Worm (Caenorhabditis elegans) whole organism, L1 larva: ENCODE results near the gene M163.1.

Experiments used
- C16A3.4 ChIP-seq: fragments of 150-350 bp; optimal IDR thresholded peaks from 2 replicates; lab custom pipeline; 2014; ENCODE audit warnings: missing biosample characterization, missing genetic modification characterization
- C34B4.2 ChIP-seq: sonication (generic microtip); optimal IDR thresholded peaks from 2 replicates; lab custom pipeline; 2017; ENCODE audit warnings: mild to moderate bottlenecking, missing genetic modification characterization, missing compliant biosample characterization
- aly-2 ChIP-seq: fragments of 150-350 bp; optimal IDR thresholded peaks from 2 replicates; lab custom pipeline; 2014; ENCODE audit warnings: missing biosample characterization, missing genetic modification characterization
- blmp-1 ChIP-seq: fragments of 150-350 bp; optimal IDR thresholded peaks from 2 replicates; lab custom pipeline; 2014; ENCODE audit warnings: missing biosample characterization, missing genetic modification characterization
- ceh-63 ChIP-seq: fragments of 200-800 bp; sonication (Bioruptor generic); optimal IDR thresholded peaks from 2 replicates; lab custom pipeline; 2018; ENCODE audit warnings: mild to moderate bottlenecking, missing genetic modification characterization, missing compliant biosample characterization
- ceh-8 ChIP-seq: fragments of 200-800 bp; sonication (Bioruptor generic); optimal IDR thresholded peaks from 2 replicates; lab custom pipeline; 2018; ENCODE audit warnings: mild to moderate bottlenecking, missing genetic modification characterization, moderate library complexity, missing compliant biosample characterization
- ceh-82 ChIP-seq, 3 experiments: fragments of 150-350 bp in 1 of 3; sonication (generic microtip) in 2 of 3; optimal IDR thresholded peaks; 2 replicates each; lab custom pipeline; 2014 to 2017; ENCODE audit warnings: missing biosample characterization in 3 of 3, missing genetic modification characterization in 3 of 3
- dpl-1 ChIP-seq, 3 experiments: fragments of 150-350 bp in 2 of 3; sonication (generic microtip) in 1 of 3; optimal IDR thresholded peaks; 2 replicates each; lab custom pipeline; 2014 to 2017; ENCODE audit warnings: missing biosample characterization in 3 of 3, missing genetic modification characterization in 3 of 3, missing genetic modification reagents in 3 of 3
- efl-3 ChIP-seq: fragments of 200-800 bp; sonication (Bioruptor generic); optimal IDR thresholded peaks from 2 replicates; lab custom pipeline; 2018; ENCODE audit warnings: mild to moderate bottlenecking, missing genetic modification characterization, missing compliant biosample characterization
- elt-2 ChIP-seq: sonication (generic microtip); optimal IDR thresholded peaks from 2 replicates; lab custom pipeline; 2016; ENCODE audit warnings: missing genetic modification characterization, mild to moderate bottlenecking, inconsistent platforms, missing compliant biosample characterization, missing genetic modification reagents
- ets-5 ChIP-seq: fragments of 200-800 bp; sonication (Bioruptor generic); IDR thresholded peaks from 2 replicates; pipeline ENCODE4 v1.3.6; 2022; ENCODE audit warnings: missing genetic modification characterization, missing compliant biosample characterization
- fkh-4 ChIP-seq: sonication (generic microtip); optimal IDR thresholded peaks from 2 replicates; lab custom pipeline; 2016; ENCODE audit warnings: missing compliant biosample characterization, missing genetic modification characterization, borderline replicate concordance
- fos-1 ChIP-seq: fragments of 150-350 bp; optimal IDR thresholded peaks from 2 replicates; lab custom pipeline; 2014; ENCODE audit warnings: missing biosample characterization, missing genetic modification characterization
- hlh-4 ChIP-seq: sonication (generic microtip); optimal IDR thresholded peaks from 2 replicates; lab custom pipeline; 2016; ENCODE audit warnings: mild to moderate bottlenecking, missing genetic modification characterization, missing compliant biosample characterization
- hpl-2 ChIP-seq: fragments of 150-350 bp; optimal IDR thresholded peaks from 2 replicates; lab custom pipeline; 2014; ENCODE audit warnings: missing biosample characterization, missing genetic modification reagents, missing genetic modification characterization
- irx-1 ChIP-seq: sonication (generic microtip); optimal IDR thresholded peaks from 2 replicates; lab custom pipeline; 2016; ENCODE audit warnings: missing genetic modification characterization, missing compliant biosample characterization
- isw-1 ChIP-seq: fragments of 200-800 bp; sonication (Bioruptor generic); IDR thresholded peaks from 2 replicates; pipeline ENCODE4 v1.3.6; 2022; ENCODE audit warnings: missing genetic modification characterization, missing compliant biosample characterization
- jun-1 ChIP-seq: fragments of 150-350 bp; optimal IDR thresholded peaks from 2 replicates; lab custom pipeline; 2014; ENCODE audit warnings: missing biosample characterization, missing genetic modification reagents, missing genetic modification characterization
- lin-14 ChIP-seq: fragments of 200-800 bp; sonication (Bioruptor generic); optimal IDR thresholded peaks from 2 replicates; lab custom pipeline; 2018; ENCODE audit warnings: mild to moderate bottlenecking, missing genetic modification characterization, moderate library complexity, missing compliant biosample characterization
- lin-39 ChIP-seq: fragments of 150-350 bp; optimal IDR thresholded peaks from 2 replicates; lab custom pipeline; 2014; ENCODE audit warnings: missing biosample characterization, missing genetic modification reagents, missing genetic modification characterization
- lir-3 ChIP-seq: sonication (generic microtip); optimal IDR thresholded peaks from 2 replicates; lab custom pipeline; 2016; ENCODE audit warnings: mild to moderate bottlenecking, missing genetic modification characterization, moderate library complexity, missing compliant biosample characterization; ENCODE audit not compliant: poor library complexity
- lsy-2 ChIP-seq, 2 experiments: fragments of 150-350 bp; optimal IDR thresholded peaks; 2 replicates each; lab custom pipeline; 2014; ENCODE audit warnings: missing biosample characterization in 2 of 2, missing genetic modification characterization in 2 of 2
- mdl-1 ChIP-seq, 2 experiments: fragments of 150-350 bp; optimal IDR thresholded peaks; 2 replicates each; lab custom pipeline; 2014 to 2017; ENCODE audit warnings: missing biosample characterization in 2 of 2, missing genetic modification characterization in 2 of 2, inconsistent platforms in 1 of 2
- mep-1 ChIP-seq: fragments of 150-350 bp; optimal IDR thresholded peaks from 2 replicates; lab custom pipeline; 2014; ENCODE audit warnings: missing biosample characterization, missing genetic modification characterization
- nhr-11 ChIP-seq: fragments of 150-350 bp; optimal IDR thresholded peaks from 2 replicates; lab custom pipeline; 2014; ENCODE audit warnings: missing biosample characterization, missing genetic modification characterization
- nhr-237 ChIP-seq: fragments of 150-350 bp; optimal IDR thresholded peaks from 2 replicates; lab custom pipeline; 2014; ENCODE audit warnings: missing biosample characterization, missing genetic modification characterization
- nhr-28 ChIP-seq: fragments of 150-350 bp; optimal IDR thresholded peaks from 2 replicates; lab custom pipeline; 2014; ENCODE audit warnings: missing biosample characterization, missing genetic modification characterization
- nhr-71 ChIP-seq: sonication (generic microtip); optimal IDR thresholded peaks from 2 replicates; lab custom pipeline; 2016; ENCODE audit warnings: mild to moderate bottlenecking, missing genetic modification characterization, moderate library complexity, missing compliant biosample characterization
- nhr-76 ChIP-seq: sonication (generic microtip); optimal IDR thresholded peaks from 2 replicates; lab custom pipeline; 2017; ENCODE audit warnings: missing biosample characterization, missing genetic modification characterization
- nhr-84 ChIP-seq: sonication (generic microtip); optimal IDR thresholded peaks from 2 replicates; lab custom pipeline; 2017; ENCODE audit warnings: missing biosample characterization, missing genetic modification characterization
- nhr-85 ChIP-seq: sonication (generic microtip); peaks from one replicate; lab custom pipeline; 2016; ENCODE audit warnings: missing genetic modification characterization, inconsistent platforms, missing compliant biosample characterization
- pax-3 ChIP-seq: fragments of 200-800 bp; sonication (Bioruptor generic); optimal IDR thresholded peaks from 2 replicates; lab custom pipeline; 2018; ENCODE audit warnings: mild to moderate bottlenecking, missing genetic modification characterization, moderate library complexity, missing compliant biosample characterization
- pqm-1 ChIP-seq: sonication (generic microtip); optimal IDR thresholded peaks from 3 replicates; lab custom pipeline; 2017; ENCODE audit warnings: missing biosample characterization, missing genetic modification characterization
- snpc-4 ChIP-seq: fragments of 150-350 bp; optimal IDR thresholded peaks from 2 replicates; lab custom pipeline; 2014; ENCODE audit warnings: missing biosample characterization, missing genetic modification characterization
- snu-23 ChIP-seq: sonication (generic microtip); optimal IDR thresholded peaks from 2 replicates; lab custom pipeline; 2016; ENCODE audit warnings: missing genetic modification characterization, missing compliant biosample characterization
- sup-37 ChIP-seq: fragments of 200-800 bp; sonication (Bioruptor generic); optimal IDR thresholded peaks from 2 replicates; lab custom pipeline; 2018; ENCODE audit warnings: mild to moderate bottlenecking, missing genetic modification characterization, missing compliant biosample characterization
- swsn-7 ChIP-seq: sonication (generic microtip); optimal IDR thresholded peaks from 2 replicates; lab custom pipeline; 2016; ENCODE audit warnings: missing genetic modification characterization, missing compliant biosample characterization
- tbx-2 ChIP-seq: sonication (generic microtip); optimal IDR thresholded peaks from 2 replicates; lab custom pipeline; 2016; ENCODE audit warnings: missing genetic modification characterization, missing compliant biosample characterization
- vab-15 ChIP-seq: sonication (generic microtip); optimal IDR thresholded peaks from 2 replicates; lab custom pipeline; 2017; ENCODE audit warnings: missing genotype, mild to moderate bottlenecking, missing genetic modification characterization, missing compliant biosample characterization
- xbp-1 ChIP-seq: sonication (generic microtip); optimal IDR thresholded peaks from 2 replicates; lab custom pipeline; 2016; ENCODE audit warnings: missing genetic modification characterization, missing compliant biosample characterization
- zag-1 ChIP-seq: fragments of 150-350 bp; optimal IDR thresholded peaks from 2 replicates; lab custom pipeline; 2014; ENCODE audit warnings: missing biosample characterization, missing genetic modification characterization
- ztf-11 ChIP-seq, 2 experiments: sonication (generic microtip); optimal IDR thresholded peaks; 2 replicates each; lab custom pipeline; 2016 to 2017; ENCODE audit warnings: missing genetic modification characterization in 2 of 2, missing biosample characterization in 1 of 2, missing compliant biosample characterization in 1 of 2
- ztf-4 ChIP-seq: fragments of 150-350 bp; optimal IDR thresholded peaks from 2 replicates; lab custom pipeline; 2014; ENCODE audit warnings: missing biosample characterization, missing genetic modification characterization

M163.1 gene

DNA sequence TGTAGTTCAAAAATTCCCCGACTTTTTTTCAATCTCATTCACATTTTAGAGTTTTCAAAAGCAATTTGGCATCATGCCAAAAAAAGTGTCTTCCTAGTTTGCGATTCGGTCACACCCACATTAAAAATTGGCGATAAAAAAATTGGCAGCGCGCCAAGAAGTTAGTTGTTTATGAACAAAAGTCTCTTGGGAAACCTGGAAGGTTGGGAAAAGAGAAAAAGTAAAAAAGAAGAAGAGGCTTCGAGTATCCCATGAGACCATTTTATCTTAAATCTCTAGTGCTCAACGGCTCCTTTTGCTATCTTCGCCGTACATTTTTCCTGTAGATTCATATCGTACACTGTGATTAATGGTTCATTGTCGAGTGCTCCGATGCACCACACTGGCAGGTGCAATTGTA is 15.8 kb downstream of the M163.1 start:
- no peak for TF ChIP-seq jun-1
- no peak for TF ChIP-seq ztf-4 (tag; lab: Kevin White, UChicago)
- no peak for TF ChIP-seq ets-5 (GFP tag; lab: Robert Waterston, UW)
- TF ChIP-seq ceh-63 (GFP tag; lab: Kevin White, UChicago): no peak
- TF ChIP-seq xbp-1 (tag; lab: Kevin White, UChicago): no peak
- TF ChIP-seq nhr-71 (tag; lab: Kevin White, UChicago): no peak
- TF ChIP-seq hlh-4 (tag; lab: Kevin White, UChicago): no peak
- no peak for TF ChIP-seq dpl-1 (GFP tag; optimal IDR thresholded peaks at IDR 0.05; lab: Kevin White, UChicago)

DNA sequence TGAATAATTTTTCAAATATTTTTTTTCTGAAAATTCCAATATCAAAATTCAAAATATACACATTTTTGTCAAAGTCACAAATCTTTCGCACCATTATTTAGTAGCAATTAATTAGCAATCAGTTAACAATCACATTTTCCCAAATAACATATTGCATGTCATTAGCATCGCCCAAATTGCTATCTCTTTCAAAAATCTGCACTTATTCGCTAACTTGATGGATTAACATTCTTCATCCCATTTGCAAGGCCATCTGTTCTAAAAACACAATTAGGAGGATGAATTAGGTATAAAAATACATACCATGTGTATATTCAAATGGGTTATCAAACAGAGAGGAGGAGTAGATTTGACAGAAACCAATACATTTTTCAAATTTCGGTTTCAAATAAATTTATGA is 16.3 kb downstream of the M163.1 start:
- TF ChIP-seq pqm-1: no peak
- TF ChIP-seq lin-39 (tag; lab: Kevin White, UChicago): peak; percentile 61
- peak; percentile 31 for TF ChIP-seq nhr-71 (tag; lab: Kevin White, UChicago)
- TF ChIP-seq isw-1 (GFP tag; lab: Robert Waterston, UW): no peak
- peak; percentile 30 for TF ChIP-seq mep-1 (tag; lab: Kevin White, UChicago)
- TF ChIP-seq nhr-76: no peak
- peak; percentile 46 for TF ChIP-seq efl-3 (GFP tag; lab: Kevin White, UChicago)
- no peak for TF ChIP-seq nhr-237 (tag; lab: Kevin White, UChicago)
- peak; percentile 34 for TF ChIP-seq lin-14
- TF ChIP-seq aly-2 (tag; lab: Kevin White, UChicago): no peak
- no peak for TF ChIP-seq C16A3.4 (tag; lab: Kevin White, UChicago)
- no peak for TF ChIP-seq ceh-82 (tag; optimal IDR thresholded peaks at IDR 0.05; lab: Kevin White, UChicago)
- TF ChIP-seq sup-37 (GFP tag; lab: Kevin White, UChicago): no peak
- TF ChIP-seq snu-23 (GFP tag; lab: Kevin White, UChicago): no peak
- TF ChIP-seq tbx-2: peak; percentile 2
- no peak for TF ChIP-seq pax-3 (tag; lab: Kevin White, UChicago)
- TF ChIP-seq mdl-1 (tag; optimal IDR thresholded peaks at IDR 0.05; lab: Kevin White, UChicago): no peak
- TF ChIP-seq zag-1 (tag; lab: Kevin White, UChicago): no peak
- peak; percentile 89 for TF ChIP-seq nhr-85 (tag; lab: Kevin White, UChicago)
- TF ChIP-seq ztf-11 (tag; optimal IDR thresholded peaks at IDR 0.05; lab: Kevin White, UChicago): no peak
- peak; percentile 51 for TF ChIP-seq irx-1 (tag; lab: Kevin White, UChicago)

DNA sequence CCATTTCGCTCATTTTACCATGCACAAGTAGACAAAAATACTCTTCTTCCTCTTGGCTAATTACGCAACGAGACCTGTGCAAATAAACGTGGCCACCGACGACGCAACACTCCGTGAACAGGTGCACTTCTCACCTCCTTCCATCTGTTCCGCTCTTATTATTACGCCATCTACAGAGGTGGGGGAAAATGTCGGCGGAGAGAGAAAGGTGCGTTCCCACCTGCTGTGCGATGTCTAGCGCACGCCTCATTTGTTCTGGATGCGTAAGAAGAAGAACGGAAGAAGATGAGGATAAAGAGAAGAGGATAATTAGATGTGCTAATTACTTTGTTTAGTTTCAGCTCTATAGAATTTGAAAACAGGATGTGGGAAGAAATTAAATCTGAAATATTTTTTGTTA is 17.1 kb downstream of the M163.1 start:
- peak; percentile 16 for TF ChIP-seq blmp-1
- TF ChIP-seq snu-23 (GFP tag; lab: Kevin White, UChicago): no peak

DNA sequence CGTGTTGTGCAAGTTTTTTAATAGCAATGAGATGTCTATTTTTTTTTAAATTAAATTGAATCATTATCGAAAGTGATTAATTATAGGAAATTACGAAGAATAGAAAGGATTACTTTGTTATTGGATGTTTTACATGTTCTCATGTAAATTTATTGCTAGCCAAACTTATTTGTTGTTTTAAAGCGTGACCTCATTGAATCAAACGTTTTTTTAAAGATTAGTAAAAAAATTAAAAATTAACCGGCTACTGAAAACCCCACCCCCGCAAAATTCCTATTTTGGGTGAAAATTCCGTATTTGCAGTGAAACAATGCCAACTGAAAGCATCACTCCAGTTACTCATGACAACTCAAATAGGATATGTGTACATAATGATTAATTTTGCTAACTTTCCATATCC is 18.8 kb downstream of the M163.1 start, which contains the start of gene M163.8:
M163.8 (plus strand) TSS at position 301 of the 400 bp plus-strand sequence.
- TF ChIP-seq ceh-63 (GFP tag; lab: Kevin White, UChicago) (no peak), fos-1 (tag; lab: Kevin White, UChicago) (no peak), elt-2 (tag; lab: Kevin White, UChicago) (no peak), nhr-85 (tag; lab: Kevin White, UChicago) (peak; percentile 21)

- TF ChIP-seq snpc-4: peak; percentile 77
- no peak for TF ChIP-seq pax-3 (tag; lab: Kevin White, UChicago)
These were observed 22.0 kb downstream of the M163.1 start for ce11 chrX:14481637-14482036.

ce11 chrX:14480248-14480647 is 23.4 kb downstream of the M163.1 start, which contains the start of gene gfi-3:
gfi-3 (plus strand) TSS chrX:14480572.
- TF ChIP-seq efl-3 (GFP tag; lab: Kevin White, UChicago): no peak
- TF ChIP-seq swsn-7 (tag; lab: Kevin White, UChicago): peak; percentile 93
- TF ChIP-seq fkh-4 (tag; lab: Kevin White, UChicago): peak; percentile 17
- peak; percentile 15 for TF ChIP-seq nhr-11 (tag; lab: Kevin White, UChicago)
- peak; percentile 71 for TF ChIP-seq jun-1
- TF ChIP-seq nhr-28 (tag; lab: Kevin White, UChicago): no peak
- no peak for TF ChIP-seq nhr-84 (tag; lab: Kevin White, UChicago)
- no peak for TF ChIP-seq ets-5 (GFP tag; lab: Robert Waterston, UW)
- peak; percentile 73 to 80 (median 79) for TF ChIP-seq ceh-82 (tag; optimal IDR thresholded peaks at IDR 0.05; lab: Kevin White, UChicago)
- TF ChIP-seq ceh-8: peak; percentile 7
- TF ChIP-seq ztf-11 (tag; optimal IDR thresholded peaks at IDR 0.05; lab: Kevin White, UChicago): peak in 1 of 2 experiments; percentile 71
- peak; percentile 79 to 86 for TF ChIP-seq lsy-2 (tag; optimal IDR thresholded peaks at IDR 0.05; lab: Kevin White, UChicago)
- TF ChIP-seq lir-3: peak; percentile 44
- TF ChIP-seq vab-15 (tag; lab: Kevin White, UChicago): no peak
- peak; percentile 69 for TF ChIP-seq hpl-2 (GFP tag; lab: Kevin White, UChicago)
- TF ChIP-seq aly-2 (tag; lab: Kevin White, UChicago): no peak
- peak; percentile 89 for TF ChIP-seq snpc-4
- peak; percentile 55 for TF ChIP-seq fos-1 (tag; lab: Kevin White, UChicago)
- TF ChIP-seq C34B4.2 (tag; lab: Kevin White, UChicago): no peak
